Worm (Caenorhabditis elegans) whole organism, midembryonic: ENCODE measurements around the gene srh-2.

Experiments used
- T22C8.4 ChIP-seq: fragments of 200-800 bp; sonication (Bioruptor generic); IDR thresholded peaks from 2 replicates; pipeline ENCODE4 v1.3.6; 2022; ENCODE audit warnings: missing genetic modification characterization, missing compliant biosample characterization
- cog-1 ChIP-seq: sonication (generic microtip); optimal IDR thresholded peaks from 2 replicates; lab custom pipeline; 2016; ENCODE audit warnings: missing genetic modification characterization, missing compliant biosample characterization
- flt-1 ChIP-seq: fragments of 200-800 bp; sonication (Bioruptor generic); IDR thresholded peaks from 2 replicates; pipeline ENCODE4 v1.3.6; 2022; ENCODE audit warnings: missing genetic modification characterization, missing compliant biosample characterization
- klf-2 ChIP-seq: fragments of 200-800 bp; sonication (Bioruptor generic); conservative IDR thresholded peaks from 2 replicates; pipeline ENCODE4 v1.3.6; 2022; ENCODE audit warnings: missing genetic modification reagents, missing genetic modification characterization, missing compliant biosample characterization
- tab-1 ChIP-seq: fragments of 200-800 bp; sonication (Bioruptor generic); IDR thresholded peaks from 2 replicates; pipeline ENCODE4 v1.3.6; 2022; ENCODE audit warnings: missing genetic modification characterization, missing compliant biosample characterization

- TF ChIP-seq cog-1 (no peak), T22C8.4 (GFP tag; lab: Robert Waterston, UW) (no peak), tab-1 (GFP tag; lab: Robert Waterston, UW) (no peak), flt-1 (no peak), klf-2 (GFP tag; lab: Robert Waterston, UW) (no peak)
Measured at ce11 chrV:778339-778738, 50.2 kb downstream of the srh-2 start, which contains the start of gene srbc-59.
